Worm (Caenorhabditis elegans): ENCODE measurements around the gene C40A11.3.

C40A11.3 gene

ce11 chrII:2140817-2141216 lies at the start of gene C40A11.3:
C40A11.3 (plus strand) TSS chrII:2141117.
- TF ChIP-seq ceh-82 (tag; optimal IDR thresholded peaks at IDR 0.05) (no peak), pha-4 (tag; optimal IDR thresholded peaks at IDR 0.05) (no peak), nhr-67 (tag; optimal IDR thresholded peaks at IDR 0.05) (no peak), daf-12 (tag; optimal IDR thresholded peaks at IDR 0.05) (no peak), fkh-2 (tag; optimal IDR thresholded peaks at IDR 0.05) (no peak), elt-1 (tag; optimal IDR thresholded peaks at IDR 0.05) (no peak), elt-3 (tag; optimal IDR thresholded peaks at IDR 0.05) (no peak), jun-1 (tag; optimal IDR thresholded peaks at IDR 0.05) (no peak), hmg-11 (tag; optimal IDR thresholded peaks at IDR 0.05) (no peak), ama-1 (optimal IDR thresholded peaks at IDR 0.05) (no peak), aly-2 (tag; optimal IDR thresholded peaks at IDR 0.05) (no peak), tbx-2 (tag; optimal IDR thresholded peaks at IDR 0.05) (no peak), nhr-28 (tag; optimal IDR thresholded peaks at IDR 0.05) (no peak)

ce11 chrII:2091972-2092371 lies 48.9 kb upstream of the C40A11.3 start, which contains the start of gene T16A1.10:
T16A1.10 (minus strand) TSS chrII:2092094.
- no peak for TF ChIP-seq nhr-23 (tag; optimal IDR thresholded peaks at IDR 0.05)
- no peak for TF ChIP-seq nhr-77 (tag; optimal IDR thresholded peaks at IDR 0.05)
- TF ChIP-seq sea-2 (GFP tag; optimal IDR thresholded peaks at IDR 0.05), result no peak
- no peak for TF ChIP-seq egl-27 (tag; optimal IDR thresholded peaks at IDR 0.05)
- no peak for TF ChIP-seq nhr-76 (tag; optimal IDR thresholded peaks at IDR 0.05)
- no peak for TF ChIP-seq nhr-28 (tag; optimal IDR thresholded peaks at IDR 0.05)
- no peak for TF ChIP-seq lin-39 (tag; optimal IDR thresholded peaks at IDR 0.05)
- no peak for TF ChIP-seq skn-1 (tag; optimal IDR thresholded peaks at IDR 0.05)
- TF ChIP-seq R02D3.7 (tag; optimal IDR thresholded peaks at IDR 0.05), result no peak
- no peak for TF ChIP-seq elt-3 (tag; optimal IDR thresholded peaks at IDR 0.05)
- no peak for TF ChIP-seq unc-62 (GFP tag; optimal IDR thresholded peaks at IDR 0.05)
- TF ChIP-seq lsy-12 (tag; optimal IDR thresholded peaks at IDR 0.05), result no peak
- no peak for TF ChIP-seq egl-5 (tag; optimal IDR thresholded peaks at IDR 0.05)
- no peak for TF ChIP-seq lin-15B (tag; optimal IDR thresholded peaks at IDR 0.05)
- TF ChIP-seq ztf-11 (tag; optimal IDR thresholded peaks at IDR 0.05), result no peak
- TF ChIP-seq snpc-4 (tag; optimal IDR thresholded peaks at IDR 0.05), result no peak
- TF ChIP-seq ceh-9 (tag; optimal IDR thresholded peaks at IDR 0.05), result no peak
- no peak for TF ChIP-seq pha-4 (tag; optimal IDR thresholded peaks at IDR 0.05)

- TF ChIP-seq eor-1 (tag; optimal IDR thresholded peaks at IDR 0.05), result no peak
- no peak for TF ChIP-seq nhr-77 (tag; optimal IDR thresholded peaks at IDR 0.05)
- TF ChIP-seq ztf-11 (tag; optimal IDR thresholded peaks at IDR 0.05), result no peak
- TF ChIP-seq nhr-28 (tag; optimal IDR thresholded peaks at IDR 0.05), result no peak
- no peak for TF ChIP-seq elt-3 (tag; optimal IDR thresholded peaks at IDR 0.05)
- no peak for TF ChIP-seq mml-1 (tag; optimal IDR thresholded peaks at IDR 0.05)
- no peak for TF ChIP-seq ceh-28 (tag; optimal IDR thresholded peaks at IDR 0.05)
- TF ChIP-seq nhr-25 (tag; optimal IDR thresholded peaks at IDR 0.05), result no peak
- no peak for TF ChIP-seq sea-2 (GFP tag; optimal IDR thresholded peaks at IDR 0.05)
- no peak for TF ChIP-seq zag-1 (tag; optimal IDR thresholded peaks at IDR 0.05)
- TF ChIP-seq nhr-76 (tag; optimal IDR thresholded peaks at IDR 0.05), result no peak
- TF ChIP-seq pha-4 (tag; optimal IDR thresholded peaks at IDR 0.05), result no peak
- no peak for TF ChIP-seq elt-1 (tag; optimal IDR thresholded peaks at IDR 0.05)
- no peak for TF ChIP-seq ceh-9 (tag; optimal IDR thresholded peaks at IDR 0.05)
- no peak for TF ChIP-seq lin-39 (tag; optimal IDR thresholded peaks at IDR 0.05)
- TF ChIP-seq egl-5 (tag; optimal IDR thresholded peaks at IDR 0.05), result no peak
Measured at ce11 chrII:2093456-2093926, 47.4 kb upstream of the C40A11.3 start, which contains the start of gene fbxb-37. fbxb-37 (minus strand) TSS chrII:2093876.

ce11 chrII:2094924-2095650 lies 45.8 kb upstream of the C40A11.3 start, which contains the start of gene T16A1.2:
T16A1.2 (plus strand) TSS chrII:2095600.
- TF ChIP-seq ceh-9 (tag; optimal IDR thresholded peaks at IDR 0.05), result no peak
- TF ChIP-seq elt-3 (tag; optimal IDR thresholded peaks at IDR 0.05), result no peak
